Worm (Caenorhabditis elegans) whole organism, L3 larva: ENCODE results near the gene tomm-22.
A peak's percentile ranks its signal among the peaks of the same experiment; 100 is the strongest.

ENCODE experiments used
- ZK546.5 ChIP-seq: sonication (generic microtip); optimal IDR thresholded peaks from 2 replicates; lab custom pipeline; 2017; ENCODE audit warnings: missing biosample characterization, missing genetic modification characterization
- ceh-28 ChIP-seq: fragments of 150-350 bp; optimal IDR thresholded peaks from 2 replicates; lab custom pipeline; 2014; ENCODE audit warnings: missing biosample characterization, missing genetic modification reagents, missing genetic modification characterization
- ceh-9 ChIP-seq: sonication (generic microtip); optimal IDR thresholded peaks from 2 replicates; lab custom pipeline; 2018; ENCODE audit warnings: missing biosample characterization, missing genetic modification characterization
- daf-12 ChIP-seq: fragments of 150-350 bp; optimal IDR thresholded peaks from 2 replicates; lab custom pipeline; 2014; ENCODE audit warnings: missing biosample characterization, missing genetic modification reagents, missing genetic modification characterization
- egl-27 ChIP-seq: sonication (generic microtip); optimal IDR thresholded peaks from 4 replicates; lab custom pipeline; 2017; ENCODE audit warnings: missing biosample characterization, missing genetic modification reagents, missing genetic modification characterization
- egl-5 ChIP-seq: fragments of 150-350 bp; optimal IDR thresholded peaks from 2 replicates; lab custom pipeline; 2017; ENCODE audit warnings: missing biosample characterization, missing genetic modification reagents, missing genetic modification characterization, inconsistent platforms
- elt-1 ChIP-seq: fragments of 150-350 bp; optimal IDR thresholded peaks from 2 replicates; lab custom pipeline; 2014; ENCODE audit warnings: missing biosample characterization, missing genetic modification characterization
- elt-2 ChIP-seq: sonication (generic microtip); optimal IDR thresholded peaks from 2 replicates; lab custom pipeline; 2016; ENCODE audit warnings: missing genetic modification reagents, mild to moderate bottlenecking, missing genetic modification characterization, missing compliant biosample characterization
- elt-3 ChIP-seq, 3 experiments: fragments of 150-350 bp in 1 of 3; sonication (generic microtip) in 2 of 3; optimal IDR thresholded peaks; 2 replicates in 2 of 3; 4 replicates in 1 of 3; lab custom pipeline; 2014 to 2017; ENCODE audit warnings: missing biosample characterization in 3 of 3, missing genetic modification characterization in 3 of 3
- eor-1 ChIP-seq, 2 experiments: fragments of 150-350 bp; optimal IDR thresholded peaks; 2 replicates each; lab custom pipeline; 2014 to 2018; ENCODE audit warnings: missing biosample characterization in 2 of 2, missing genetic modification characterization in 2 of 2
- fkh-10 ChIP-seq: sonication (generic microtip); optimal IDR thresholded peaks from 2 replicates; lab custom pipeline; 2017; ENCODE audit warnings: missing biosample characterization, missing genetic modification reagents, missing genetic modification characterization
- fkh-2 ChIP-seq: fragments of 150-350 bp; optimal IDR thresholded peaks from 2 replicates; lab custom pipeline; 2014; ENCODE audit warnings: missing biosample characterization, missing genetic modification reagents, missing genetic modification characterization
- fos-1 ChIP-seq: fragments of 150-350 bp; optimal IDR thresholded peaks from 2 replicates; lab custom pipeline; 2014; ENCODE audit warnings: missing biosample characterization, missing genetic modification characterization
- hmg-11 ChIP-seq: sonication (generic microtip); optimal IDR thresholded peaks from 2 replicates; lab custom pipeline; 2016; ENCODE audit warnings: missing genetic modification characterization, missing compliant biosample characterization
- jun-1 ChIP-seq: fragments of 150-350 bp; optimal IDR thresholded peaks from 2 replicates; lab custom pipeline; 2014; ENCODE audit warnings: missing biosample characterization, missing genetic modification reagents, missing genetic modification characterization
- lin-15B ChIP-seq: fragments of 150-350 bp; optimal IDR thresholded peaks from 2 replicates; lab custom pipeline; 2014; ENCODE audit warnings: missing biosample characterization, missing genetic modification characterization
- lin-39 ChIP-seq: fragments of 150-350 bp; optimal IDR thresholded peaks from 2 replicates; lab custom pipeline; 2018; ENCODE audit warnings: missing biosample characterization, missing genetic modification reagents, missing genetic modification characterization
- lsy-12 ChIP-seq: sonication (generic microtip); optimal IDR thresholded peaks from 2 replicates; lab custom pipeline; 2016; ENCODE audit warnings: mild to moderate bottlenecking, missing genetic modification characterization, missing compliant biosample characterization
- mml-1 ChIP-seq: fragments of 150-350 bp; sonication (generic microtip); optimal IDR thresholded peaks from 3 replicates; lab custom pipeline; 2014; ENCODE audit warnings: missing biosample characterization, missing genetic modification characterization
- nfya-1 ChIP-seq: sonication (generic microtip); optimal IDR thresholded peaks from 2 replicates; lab custom pipeline; 2017; ENCODE audit warnings: missing genetic modification characterization, mild to moderate bottlenecking, missing compliant biosample characterization, antibody characterized with exemption, moderate library complexity; ENCODE audit not compliant: insufficient read depth
- nhr-11 ChIP-seq: fragments of 150-350 bp; optimal IDR thresholded peaks from 2 replicates; lab custom pipeline; 2014; ENCODE audit warnings: missing biosample characterization, missing genetic modification characterization
- nhr-12 ChIP-seq: fragments of 150-350 bp; optimal IDR thresholded peaks from 2 replicates; lab custom pipeline; 2014; ENCODE audit warnings: missing biosample characterization, missing genetic modification characterization
- nhr-25 ChIP-seq: sonication (generic microtip); optimal IDR thresholded peaks from 2 replicates; lab custom pipeline; 2017; ENCODE audit warnings: missing biosample characterization, missing genetic modification characterization
- nhr-28 ChIP-seq: fragments of 150-350 bp; optimal IDR thresholded peaks from 2 replicates; lab custom pipeline; 2014; ENCODE audit warnings: missing biosample characterization, missing genetic modification characterization
- nhr-43 ChIP-seq: sonication (generic microtip); optimal IDR thresholded peaks from 2 replicates; lab custom pipeline; 2016; ENCODE audit warnings: mild to moderate bottlenecking, missing genetic modification characterization, missing compliant biosample characterization; ENCODE audit not compliant: poor library complexity, severe bottlenecking
- nhr-67 ChIP-seq: fragments of 150-350 bp; optimal IDR thresholded peaks from 2 replicates; lab custom pipeline; 2014; ENCODE audit warnings: missing biosample characterization, missing genetic modification characterization
- nhr-76 ChIP-seq: fragments of 150-350 bp; sonication (generic microtip); optimal IDR thresholded peaks from 5 replicates; lab custom pipeline; 2014; ENCODE audit warnings: missing biosample characterization, missing genetic modification characterization
- nhr-77 ChIP-seq: fragments of 150-350 bp; optimal IDR thresholded peaks from 2 replicates; lab custom pipeline; 2014; ENCODE audit warnings: missing biosample characterization, missing genetic modification characterization
- pqm-1 ChIP-seq: fragments of 150-350 bp; optimal IDR thresholded peaks from 2 replicates; lab custom pipeline; 2017; ENCODE audit warnings: missing biosample characterization, missing genetic modification characterization, inconsistent platforms
- sea-2 ChIP-seq: fragments of 150-350 bp; sonication (generic microtip); optimal IDR thresholded peaks from 4 replicates; lab custom pipeline; 2014; ENCODE audit warnings: missing biosample characterization, missing genetic modification reagents, missing genetic modification characterization
- skn-1 ChIP-seq: fragments of 150-350 bp; optimal IDR thresholded peaks from 2 replicates; lab custom pipeline; 2014; ENCODE audit warnings: missing biosample characterization, missing genetic modification characterization
- snpc-4 ChIP-seq: fragments of 150-350 bp; optimal IDR thresholded peaks from 2 replicates; lab custom pipeline; 2014; ENCODE audit warnings: missing biosample characterization, missing genetic modification characterization
- tbx-2 ChIP-seq: sonication (generic microtip); optimal IDR thresholded peaks from 2 replicates; lab custom pipeline; 2016; ENCODE audit warnings: mild to moderate bottlenecking, missing genetic modification characterization, missing compliant biosample characterization
- unc-62 ChIP-seq: fragments of 150-350 bp; sonication (generic microtip); optimal IDR thresholded peaks from 4 replicates; lab custom pipeline; 2014; ENCODE audit warnings: missing biosample characterization, missing genetic modification reagents, missing genetic modification characterization
- ztf-11 ChIP-seq: fragments of 150-350 bp; optimal IDR thresholded peaks from 2 replicates; lab custom pipeline; 2014; ENCODE audit warnings: missing biosample characterization, missing genetic modification characterization
- ztf-4 ChIP-seq: fragments of 150-350 bp; optimal IDR thresholded peaks from 2 replicates; lab custom pipeline; 2014; ENCODE audit warnings: missing biosample characterization, missing genetic modification characterization

The tomm-22 gene

ce11 chrII:470375-470774 lies at the start of gene tomm-22:
TSS of gene tomm-22 (minus strand) at chrII:470475.
- TF ChIP-seq lin-15B (tag; lab: Kevin White, UChicago) (no peak), egl-27 (tag; lab: Kevin White, UChicago) (no peak), ceh-9 (no peak), nhr-77 (tag; lab: Kevin White, UChicago) (no peak), eor-1 (tag; optimal IDR thresholded peaks at IDR 0.05; lab: Kevin White, UChicago) (no peak), nhr-76 (no peak), skn-1 (no peak), nhr-28 (tag; lab: Kevin White, UChicago) (no peak), fkh-10 (no peak), lsy-12 (no peak), hmg-11 (no peak), mml-1 (no peak), egl-5 (no peak), nhr-67 (tag; lab: Kevin White, UChicago) (no peak), tbx-2 (tag; lab: Kevin White, UChicago) (no peak), lin-39 (tag; lab: Kevin White, UChicago) (no peak), ztf-4 (tag; lab: Kevin White, UChicago) (no peak), pqm-1 (tag; lab: Kevin White, UChicago) (no peak), fkh-2 (tag; lab: Kevin White, UChicago) (no peak), nhr-43 (tag; lab: Kevin White, UChicago) (no peak)

- no peak for TF ChIP-seq egl-27 (tag; lab: Kevin White, UChicago)
- TF ChIP-seq nfya-1 (tag; lab: Kevin White, UChicago), result peak; percentile 94
These were observed 45.5 kb upstream of the tomm-22 start, which contains the start of gene mab-9 for ce11 chrII:515765-516164. TSS of gene mab-9 (plus strand) at chrII:516024.

DNA sequence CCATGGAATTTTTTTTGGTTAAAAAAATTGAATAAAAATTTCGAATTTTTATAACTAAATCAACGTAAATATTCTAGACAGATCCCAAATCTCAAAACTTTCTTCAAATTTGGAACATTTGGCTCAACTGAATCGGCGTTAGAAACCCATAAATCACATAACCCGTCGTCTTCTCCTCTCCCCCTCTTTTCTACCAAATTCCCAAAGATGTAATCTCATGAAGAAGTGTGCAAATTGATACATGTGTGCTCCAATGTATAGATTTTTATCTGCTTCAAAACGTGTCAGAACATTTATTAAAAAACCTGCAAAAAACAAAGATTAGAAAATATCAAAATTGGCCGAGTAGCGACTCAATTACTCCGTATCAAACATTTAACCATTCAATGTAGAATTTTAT lies 42.4 kb upstream of the tomm-22 start:
- TF ChIP-seq nhr-25 (tag; lab: Kevin White, UChicago) (no peak), lin-39 (tag; lab: Kevin White, UChicago) (peak; percentile 4), ztf-11 (tag; lab: Kevin White, UChicago) (no peak), lin-15B (tag; lab: Kevin White, UChicago) (no peak), elt-1 (tag; lab: Kevin White, UChicago) (peak; percentile 53), egl-27 (tag; lab: Kevin White, UChicago) (no peak), hmg-11 (no peak), tbx-2 (tag; lab: Kevin White, UChicago) (no peak)

ce11 chrII:511968-512367 lies 41.7 kb upstream of the tomm-22 start:
- peak; percentile 70 for TF ChIP-seq elt-1 (tag; lab: Kevin White, UChicago)
- no peak for TF ChIP-seq snpc-4 (tag; lab: Kevin White, UChicago)
- TF ChIP-seq lsy-12, result no peak
- TF ChIP-seq, all 47 proteins: peak for 1

- TF ChIP-seq lin-15B (tag; lab: Kevin White, UChicago) (no peak), tbx-2 (tag; lab: Kevin White, UChicago) (no peak), elt-3 (tag; optimal IDR thresholded peaks at IDR 0.05; lab: Kevin White, UChicago) (no peak), jun-1 (no peak), daf-12 (tag; lab: Kevin White, UChicago) (no peak), skn-1 (no peak), egl-5 (no peak), nhr-12 (tag; lab: Kevin White, UChicago) (no peak), nhr-28 (tag; lab: Kevin White, UChicago) (no peak), nhr-11 (tag; lab: Kevin White, UChicago) (no peak), elt-2 (tag; lab: Kevin White, UChicago) (no peak), unc-62 (GFP tag; lab: Kevin White, UChicago) (no peak), ceh-28 (tag; lab: Kevin White, UChicago) (no peak), nhr-43 (tag; lab: Kevin White, UChicago) (no peak), ZK546.5 (no peak), sea-2 (GFP tag; lab: Kevin White, UChicago) (no peak), ceh-9 (no peak), fos-1 (tag; lab: Kevin White, UChicago) (no peak)
These were observed 39.0 kb upstream of the tomm-22 start, which contains the start of gene srh-105 for ce11 chrII:509230-509629. TSS of gene srh-105 (minus strand) at chrII:509330.
